Worm (Caenorhabditis elegans) whole organism, L4 larva: ENCODE results near the gene cyp-33C6.

Experiments used
- F26F4.8 ChIP-seq: fragments of 200-800 bp; sonication (Bioruptor generic); conservative IDR thresholded peaks from 2 replicates; pipeline ENCODE4 v1.3.6; 2022; ENCODE audit warnings: missing genetic modification characterization, missing compliant biosample characterization
- hlh-11 ChIP-seq: fragments of 200-800 bp; sonication (Bioruptor generic); optimal IDR thresholded peaks from 2 replicates; lab custom pipeline; 2018; ENCODE audit warnings: mild to moderate bottlenecking, missing genetic modification characterization, missing compliant biosample characterization
- madf-5 ChIP-seq, 2 experiments: fragments of 200-800 bp; sonication (Bioruptor generic); IDR thresholded peaks; 2 replicates each; pipeline ENCODE4 v1.3.6; 2022; ENCODE audit warnings: missing compliant biosample characterization in 2 of 2, missing genetic modification characterization in 2 of 2
- rbr-2 ChIP-seq: sonication (generic microtip); optimal IDR thresholded peaks from 2 replicates; lab custom pipeline; 2016; ENCODE audit warnings: missing genotype, missing genetic modification characterization, missing compliant biosample characterization
- zfp-2 ChIP-seq: sonication (generic microtip); optimal IDR thresholded peaks from 2 replicates; lab custom pipeline; 2016; ENCODE audit warnings: mild to moderate bottlenecking, missing genetic modification characterization, missing compliant biosample characterization

ce11 chrV:2264925-2265324 is 15.7 kb upstream of the cyp-33C6 start:
- TF ChIP-seq zfp-2 (tag; lab: Kevin White, UChicago) (no peak), madf-5 (GFP tag; IDR thresholded peaks at IDR 0.05; lab: Robert Waterston, UW) (no peak), hlh-11 (tag; lab: Kevin White, UChicago) (no peak), F26F4.8 (GFP tag; lab: Robert Waterston, UW) (no peak), rbr-2 (no peak)
